Worm (Caenorhabditis elegans) whole organism, late embryonic: ENCODE data around the gene C35A11.2.

ENCODE experiments used
- K02D7.2 ChIP-seq: sonication (generic microtip); optimal IDR thresholded peaks from 2 replicates; lab custom pipeline; 2017; ENCODE audit warnings: mild to moderate bottlenecking, missing genetic modification characterization, missing compliant biosample characterization
- K09A11.1 ChIP-seq: sonication (generic microtip); optimal IDR thresholded peaks from 2 replicates; lab custom pipeline; 2017; ENCODE audit warnings: antibody characterized with exemption, mild to moderate bottlenecking, missing genetic modification characterization, missing compliant biosample characterization; ENCODE audit not compliant: insufficient read depth
- Y22D7AL.16 ChIP-seq: sonication (generic microtip); optimal IDR thresholded peaks from 2 replicates; lab custom pipeline; 2016; ENCODE audit warnings: missing genetic modification characterization, missing compliant biosample characterization
- ceh-18 ChIP-seq: sonication (generic microtip); optimal IDR thresholded peaks from 2 replicates; lab custom pipeline; 2016; ENCODE audit warnings: missing genetic modification characterization, missing compliant biosample characterization
- ceh-19 ChIP-seq: fragments of 200-800 bp; sonication (Bioruptor generic); optimal IDR thresholded peaks from 2 replicates; lab custom pipeline; 2018; ENCODE audit warnings: mild to moderate bottlenecking, missing genetic modification characterization, missing compliant biosample characterization
- ceh-2 ChIP-seq: sonication (generic microtip); optimal IDR thresholded peaks from 2 replicates; lab custom pipeline; 2016; ENCODE audit warnings: missing genotype, missing genetic modification characterization, missing compliant biosample characterization
- ceh-22 ChIP-seq: sonication (generic microtip); optimal IDR thresholded peaks from 2 replicates; lab custom pipeline; 2017; ENCODE audit warnings: missing biosample characterization, missing genetic modification characterization
- ceh-24 ChIP-seq: sonication (generic microtip); optimal IDR thresholded peaks from 2 replicates; lab custom pipeline; 2016; ENCODE audit warnings: mild to moderate bottlenecking, missing genetic modification characterization, missing compliant biosample characterization
- ceh-30 ChIP-seq: fragments of 150-350 bp; optimal IDR thresholded peaks from 2 replicates; lab custom pipeline; 2014; ENCODE audit warnings: missing biosample characterization, missing genetic modification characterization
- ceh-31 ChIP-seq: sonication (generic microtip); optimal IDR thresholded peaks from 2 replicates; lab custom pipeline; 2016; ENCODE audit warnings: missing genetic modification characterization, missing compliant biosample characterization
- ceh-34 ChIP-seq: sonication (generic microtip); optimal IDR thresholded peaks from 2 replicates; lab custom pipeline; 2016; ENCODE audit warnings: mild to moderate bottlenecking, missing genetic modification characterization, missing compliant biosample characterization
- ceh-9 ChIP-seq: sonication (generic microtip); optimal IDR thresholded peaks from 2 replicates; lab custom pipeline; 2016; ENCODE audit warnings: mild to moderate bottlenecking, missing genetic modification characterization, inconsistent platforms, missing compliant biosample characterization
- che-1 ChIP-seq: sonication (generic microtip); optimal IDR thresholded peaks from 2 replicates; lab custom pipeline; 2016; ENCODE audit warnings: mild to moderate bottlenecking, missing genetic modification characterization, missing compliant biosample characterization
- dve-1 ChIP-seq: sonication (generic microtip); optimal IDR thresholded peaks from 2 replicates; lab custom pipeline; 2017; ENCODE audit warnings: antibody characterized with exemption, mild to moderate bottlenecking, missing genetic modification characterization, missing compliant biosample characterization
- ets-4 ChIP-seq: sonication (generic microtip); optimal IDR thresholded peaks from 2 replicates; lab custom pipeline; 2016; ENCODE audit warnings: missing genetic modification characterization, missing compliant biosample characterization
- eyg-1 ChIP-seq: sonication (generic microtip); optimal IDR thresholded peaks from 2 replicates; lab custom pipeline; 2016; ENCODE audit warnings: missing genotype, missing genetic modification characterization, missing compliant biosample characterization
- fkh-6 ChIP-seq: sonication (generic microtip); optimal IDR thresholded peaks from 2 replicates; lab custom pipeline; 2016; ENCODE audit warnings: missing genetic modification characterization, missing compliant biosample characterization
- gmeb-2 ChIP-seq: sonication (generic microtip); optimal IDR thresholded peaks from 2 replicates; lab custom pipeline; 2016; ENCODE audit warnings: missing genetic modification characterization, inconsistent platforms, missing compliant biosample characterization
- hlh-13 ChIP-seq: fragments of 200-800 bp; sonication (Bioruptor generic); optimal IDR thresholded peaks from 2 replicates; lab custom pipeline; 2018; ENCODE audit warnings: mild to moderate bottlenecking, missing genetic modification characterization, missing compliant biosample characterization
- hlh-15 ChIP-seq: sonication (generic microtip); optimal IDR thresholded peaks from 2 replicates; lab custom pipeline; 2016; ENCODE audit warnings: missing genetic modification characterization, missing compliant biosample characterization
- hlh-30 ChIP-seq: sonication (generic microtip); optimal IDR thresholded peaks from 2 replicates; lab custom pipeline; 2017; ENCODE audit warnings: antibody characterized with exemption, missing genetic modification characterization, missing compliant biosample characterization; ENCODE audit not compliant: insufficient read depth
- hlh-6 ChIP-seq: sonication (generic microtip); optimal IDR thresholded peaks from 2 replicates; lab custom pipeline; 2016; ENCODE audit warnings: missing genotype, missing genetic modification characterization, missing compliant biosample characterization
- lin-11 ChIP-seq: fragments of 200-800 bp; sonication (Bioruptor generic); optimal IDR thresholded peaks from 2 replicates; lab custom pipeline; 2018; ENCODE audit warnings: mild to moderate bottlenecking, missing genetic modification characterization, missing compliant biosample characterization
- madf-2 ChIP-seq: sonication (generic microtip); optimal IDR thresholded peaks from 2 replicates; lab custom pipeline; 2017; ENCODE audit warnings: missing genetic modification characterization, missing compliant biosample characterization
- mec-3 ChIP-seq: sonication (generic microtip); optimal IDR thresholded peaks from 2 replicates; lab custom pipeline; 2016; ENCODE audit warnings: borderline replicate concordance, missing genetic modification characterization, missing compliant biosample characterization
- nfya-1 ChIP-seq: sonication (generic microtip); optimal IDR thresholded peaks from 2 replicates; lab custom pipeline; 2017; ENCODE audit warnings: missing genetic modification characterization, mild to moderate bottlenecking, missing compliant biosample characterization, antibody characterized with exemption, moderate library complexity
- nhr-232 ChIP-seq: sonication (generic microtip); optimal IDR thresholded peaks from 2 replicates; lab custom pipeline; 2016; ENCODE audit warnings: missing genetic modification characterization, missing compliant biosample characterization
- odd-2 ChIP-seq: sonication (generic microtip); optimal IDR thresholded peaks from 2 replicates; lab custom pipeline; 2017; ENCODE audit warnings: antibody characterized with exemption, mild to moderate bottlenecking, missing genetic modification characterization, missing compliant biosample characterization
- pag-3 ChIP-seq: sonication (generic microtip); optimal IDR thresholded peaks from 2 replicates; lab custom pipeline; 2016; ENCODE audit warnings: missing compliant biosample characterization, missing genetic modification characterization, borderline replicate concordance
- pax-1 ChIP-seq: fragments of 150-350 bp; optimal IDR thresholded peaks from 2 replicates; lab custom pipeline; 2014; ENCODE audit warnings: missing biosample characterization, missing genetic modification characterization
- pha-4 ChIP-seq: fragments of 150-350 bp; optimal IDR thresholded peaks from 2 replicates; lab custom pipeline; 2018; ENCODE audit warnings: missing biosample characterization, missing genetic modification reagents, missing genetic modification characterization
- pqm-1 ChIP-seq: sonication (generic microtip); optimal IDR thresholded peaks from 2 replicates; lab custom pipeline; 2016; ENCODE audit warnings: missing genetic modification characterization, missing compliant biosample characterization
- sdc-2 ChIP-seq: sonication (generic microtip); optimal IDR thresholded peaks from 2 replicates; lab custom pipeline; 2016; ENCODE audit warnings: missing genotype, missing genetic modification characterization, missing compliant biosample characterization
- sox-2 ChIP-seq: fragments of 200-800 bp; sonication (Bioruptor generic); IDR thresholded peaks from 2 replicates; pipeline ENCODE4 v1.3.6; 2022; ENCODE audit warnings: missing genetic modification reagents, missing genetic modification characterization, missing compliant biosample characterization
- sox-4 ChIP-seq: sonication (generic microtip); optimal IDR thresholded peaks from 2 replicates; lab custom pipeline; 2017; ENCODE audit warnings: mild to moderate bottlenecking, missing genetic modification characterization, inconsistent platforms, missing compliant biosample characterization
- tbx-2 ChIP-seq: sonication (generic microtip); optimal IDR thresholded peaks from 2 replicates; lab custom pipeline; 2016; ENCODE audit warnings: missing genetic modification characterization, missing compliant biosample characterization
- tbx-7 ChIP-seq: sonication (generic microtip); optimal IDR thresholded peaks from 2 replicates; lab custom pipeline; 2016; ENCODE audit warnings: missing genotype, missing genetic modification characterization, missing compliant biosample characterization
- unc-3 ChIP-seq, 2 experiments: fragments of 200-800 bp in 1 of 2; sonication (Bioruptor generic) in 1 of 2; sonication (generic microtip) in 1 of 2; conservative IDR thresholded peaks in 1 of 2; optimal IDR thresholded peaks in 1 of 2; 2 replicates each; pipeline versions ENCODE4 v1.3.6 to Lab custom; 2016 to 2022; ENCODE audit warnings: missing compliant biosample characterization in 2 of 2, missing genetic modification characterization in 2 of 2, missing genetic modification reagents in 1 of 2
- unc-42 ChIP-seq: sonication (generic microtip); optimal IDR thresholded peaks from 2 replicates; lab custom pipeline; 2016; ENCODE audit warnings: missing genotype, missing genetic modification characterization, missing compliant biosample characterization
- unc-86 ChIP-seq: sonication (generic microtip); optimal IDR thresholded peaks from 2 replicates; lab custom pipeline; 2016; ENCODE audit warnings: missing genetic modification characterization, missing compliant biosample characterization
- ztf-16 ChIP-seq: sonication (generic microtip); optimal IDR thresholded peaks from 2 replicates; lab custom pipeline; 2017; ENCODE audit warnings: missing genetic modification characterization, missing compliant biosample characterization

Gene C35A11.2

ce11 chrV:5419915-5420314 lies 33.8 kb downstream of the C35A11.2 start, which contains the start of gene F08F3.6:
F08F3.6 (minus strand) TSS chrV:5420067.
- no peak for TF ChIP-seq ceh-24 (tag; lab: Kevin White, UChicago)
- TF ChIP-seq nfya-1 = no peak
- no peak for TF ChIP-seq pha-4
- TF ChIP-seq tbx-2 (tag; lab: Kevin White, UChicago) = no peak
- TF ChIP-seq nhr-232 (tag; lab: Kevin White, UChicago) = no peak
- TF ChIP-seq tbx-7 (tag; lab: Kevin White, UChicago) = no peak
- no peak for TF ChIP-seq ceh-30 (tag; lab: Kevin White, UChicago)
- no peak for TF ChIP-seq ceh-34
- TF ChIP-seq hlh-6 = no peak
- TF ChIP-seq ceh-31 = no peak
- no peak for TF ChIP-seq ceh-18 (tag; lab: Kevin White, UChicago)
- TF ChIP-seq pqm-1 = no peak
- no peak for TF ChIP-seq unc-3 (GFP tag; conservative IDR thresholded peaks at IDR 0.05; lab: Robert Waterston, UW)
- no peak for TF ChIP-seq unc-3 (tag; optimal IDR thresholded peaks at IDR 0.05; lab: Kevin White, UChicago)
- no peak for TF ChIP-seq dve-1
- TF ChIP-seq ceh-2 (tag; lab: Kevin White, UChicago) = no peak
- TF ChIP-seq ztf-16 (tag; lab: Kevin White, UChicago) = no peak
- no peak for TF ChIP-seq che-1

DNA sequence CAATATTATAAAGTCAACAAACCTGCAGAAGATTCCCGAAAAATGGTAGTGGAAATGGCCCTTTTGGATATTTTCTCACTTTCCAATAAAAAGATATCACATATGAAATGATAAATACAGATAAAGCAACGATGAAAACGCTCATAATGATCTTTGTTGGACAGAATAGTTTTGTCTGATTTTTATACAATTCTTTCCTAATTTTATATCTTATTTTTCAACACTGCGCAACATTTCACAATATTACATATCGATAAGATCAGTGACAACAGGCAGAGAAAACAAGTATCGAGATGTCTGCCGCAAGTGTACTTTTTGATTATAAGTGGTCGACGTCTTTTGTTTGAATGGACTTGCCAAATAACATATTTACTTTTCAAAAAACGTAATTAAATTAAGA lies 37.0 kb downstream of the C35A11.2 start, which contains the start of gene cyp-14A5:
Gene cyp-14A5 (minus strand): TSS at position 163 of the 400 bp plus-strand sequence.
- TF ChIP-seq nfya-1 (no peak), gmeb-2 (tag; lab: Kevin White, UChicago) (no peak), sox-2 (no peak), sox-4 (no peak), madf-2 (tag; lab: Kevin White, UChicago) (no peak), pha-4 (no peak), tbx-2 (tag; lab: Kevin White, UChicago) (no peak), pqm-1 (no peak), unc-42 (no peak), ceh-24 (tag; lab: Kevin White, UChicago) (no peak), tbx-7 (tag; lab: Kevin White, UChicago) (no peak), hlh-15 (tag; lab: Kevin White, UChicago) (no peak), hlh-13 (GFP tag; lab: Kevin White, UChicago) (no peak), che-1 (no peak), lin-11 (tag; lab: Kevin White, UChicago) (no peak), ets-4 (tag; lab: Kevin White, UChicago) (no peak), mec-3 (tag; lab: Kevin White, UChicago) (no peak)

DNA sequence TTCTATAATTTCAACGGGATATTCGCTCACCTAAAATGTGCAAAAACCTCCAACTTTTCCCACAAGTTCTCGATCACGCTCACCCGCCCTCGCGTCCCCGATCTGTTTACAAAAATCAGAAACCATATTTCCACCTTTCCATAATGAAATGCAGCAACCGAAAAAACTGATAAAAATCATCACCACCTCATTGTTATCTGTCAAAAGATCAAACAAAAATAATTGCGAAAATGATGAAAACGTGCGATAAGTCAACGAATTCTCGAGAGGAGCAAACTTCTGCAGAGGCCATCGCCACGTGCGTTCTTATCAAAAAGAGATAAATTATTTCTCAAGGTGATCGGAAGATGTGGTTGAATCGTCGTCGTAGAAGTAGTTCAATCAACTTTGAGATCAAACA lies 38.9 kb downstream of the C35A11.2 start:
- TF ChIP-seq ceh-19 = no peak
- TF ChIP-seq Y22D7AL.16 (tag; lab: Kevin White, UChicago) = no peak
- no peak for TF ChIP-seq unc-42
- TF ChIP-seq ceh-9 (tag; lab: Kevin White, UChicago) = no peak
- TF ChIP-seq ceh-31 = no peak
- no peak for TF ChIP-seq tbx-2 (tag; lab: Kevin White, UChicago)
- no peak for TF ChIP-seq pag-3 (tag; lab: Kevin White, UChicago)
- no peak for TF ChIP-seq hlh-30 (tag; lab: Kevin White, UChicago)
- no peak for TF ChIP-seq dve-1
- TF ChIP-seq ceh-2 (tag; lab: Kevin White, UChicago) = no peak
- no peak for TF ChIP-seq ceh-34
- no peak for TF ChIP-seq K02D7.2 (tag; lab: Kevin White, UChicago)
- no peak for TF ChIP-seq pha-4
- no peak for TF ChIP-seq pqm-1

DNA sequence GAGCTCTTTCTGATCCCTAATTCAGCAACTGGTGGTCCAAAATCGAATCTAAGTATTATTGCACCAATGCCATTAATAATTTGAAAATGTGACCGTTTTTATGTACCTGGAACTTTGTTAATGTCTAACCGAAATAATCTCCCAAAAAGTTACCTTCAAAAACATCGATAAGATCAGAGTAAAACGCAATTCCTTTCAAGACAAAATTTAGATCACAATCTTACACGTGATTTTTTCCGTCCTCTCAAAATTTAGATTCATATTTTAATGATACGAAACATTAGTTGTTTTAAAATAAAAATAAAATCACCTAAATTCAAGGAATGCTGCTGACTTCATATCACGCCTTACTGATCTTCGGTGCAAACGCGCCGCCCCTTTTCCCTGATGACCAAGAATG lies 40.2 kb downstream of the C35A11.2 start:
- TF ChIP-seq ets-4 (tag; lab: Kevin White, UChicago) = no peak
- TF ChIP-seq ceh-22 = no peak
- TF ChIP-seq tbx-7 (tag; lab: Kevin White, UChicago) = no peak
- no peak for TF ChIP-seq K09A11.1
- TF ChIP-seq sdc-2 (tag; lab: Kevin White, UChicago) = no peak
- no peak for TF ChIP-seq dve-1
- TF ChIP-seq odd-2 = no peak
- TF ChIP-seq unc-86 (tag; lab: Kevin White, UChicago) = no peak
- TF ChIP-seq eyg-1 (tag; lab: Kevin White, UChicago) = no peak
- TF ChIP-seq pax-1 (tag; lab: Kevin White, UChicago) = no peak
- TF ChIP-seq fkh-6 (tag; lab: Kevin White, UChicago) = no peak
- TF ChIP-seq nfya-1 = no peak
- TF ChIP-seq ceh-18 (tag; lab: Kevin White, UChicago) = no peak
- TF ChIP-seq, all 69 proteins: peak for 0
